Worm (Caenorhabditis elegans): ENCODE results near the gene W09H1.1.

W09H1.1 gene

ce11 chrII:13189363-13189762 lies 8.0 kb upstream of the W09H1.1 start (continued):
- no peak for TF ChIP-seq ztf-11 (tag; optimal IDR thresholded peaks at IDR 0.05)
- TF ChIP-seq mxl-3 (GFP tag; optimal IDR thresholded peaks at IDR 0.05): peak; percentile 90
- TF ChIP-seq unc-130 (GFP tag; optimal IDR thresholded peaks at IDR 0.05): no peak
- no peak for TF ChIP-seq lir-3 (tag; optimal IDR thresholded peaks at IDR 0.05)
- no peak for TF ChIP-seq mxl-2 (GFP tag; conservative IDR thresholded peaks at IDR 0.05)
- TF ChIP-seq sdz-12 (GFP tag; optimal IDR thresholded peaks at IDR 0.05): no peak
- 0 out of 2 replicates have a peak, but pooled peaks have one; percentile 35 for TF ChIP-seq ctbp-1 (GFP tag; IDR thresholded peaks at IDR 0.05)
- no peak for TF ChIP-seq ceh-44 (GFP tag; IDR thresholded peaks at IDR 0.05)
- TF ChIP-seq aly-2 (tag; optimal IDR thresholded peaks at IDR 0.05): no peak
- TF ChIP-seq F26F4.8 (GFP tag; conservative IDR thresholded peaks at IDR 0.05): 0 out of 2 replicates have a peak, but pooled peaks have one; percentile 2
- no peak for TF ChIP-seq tag-97 (GFP tag; IDR thresholded peaks at IDR 0.05)
- TF ChIP-seq gei-8 (GFP tag; optimal IDR thresholded peaks at IDR 0.05): no peak
- TF ChIP-seq nhr-28 (tag; optimal IDR thresholded peaks at IDR 0.05): peak; percentile 42
- TF ChIP-seq ceh-28 (tag; optimal IDR thresholded peaks at IDR 0.05): no peak
- no peak for TF ChIP-seq lin-39 (tag; optimal IDR thresholded peaks at IDR 0.05)
- TF ChIP-seq spr-3 (GFP tag; optimal IDR thresholded peaks at IDR 0.05): no peak
- TF ChIP-seq daf-12 (tag; optimal IDR thresholded peaks at IDR 0.05): no peak
- TF ChIP-seq mes-2 (tag; optimal IDR thresholded peaks at IDR 0.05; ENCODE audit: poor library complexity, severe bottlenecking): peak; percentile 31
- no peak for TF ChIP-seq attf-4 (tag; optimal IDR thresholded peaks at IDR 0.05)
- no peak for TF ChIP-seq nhr-10 (tag; optimal IDR thresholded peaks at IDR 0.05)
- TF ChIP-seq spr-1 (tag; optimal IDR thresholded peaks at IDR 0.05): no peak
- no peak for TF ChIP-seq dmd-9 (GFP tag; IDR thresholded peaks at IDR 0.05)
- TF ChIP-seq vab-7 (GFP tag; IDR thresholded peaks at IDR 0.05): no peak
- TF ChIP-seq fos-1 (tag; optimal IDR thresholded peaks at IDR 0.05): no peak
- peak; percentile 3 for TF ChIP-seq hlh-30 (tag; optimal IDR thresholded peaks at IDR 0.05; ENCODE audit: insufficient read depth)
- TF ChIP-seq aha-1 (tag): peak; percentile 76
- TF ChIP-seq lin-13 (GFP tag; optimal IDR thresholded peaks at IDR 0.05): no peak
- TF ChIP-seq hif-1 (tag; optimal IDR thresholded peaks at IDR 0.05): no peak
- peak; percentile 59 for TF ChIP-seq hlh-11 (tag; optimal IDR thresholded peaks at IDR 0.05)
- TF ChIP-seq nhr-11 (tag; optimal IDR thresholded peaks at IDR 0.05): peak; percentile 26
- no peak for TF ChIP-seq lin-15B (tag; optimal IDR thresholded peaks at IDR 0.05)
- TF ChIP-seq zfp-2 (tag; optimal IDR thresholded peaks at IDR 0.05): no peak
- TF ChIP-seq arid-1 (GFP tag; conservative IDR thresholded peaks at IDR 0.05): no peak
- TF ChIP-seq lin-38 (GFP tag; IDR thresholded peaks at IDR 0.05): no peak
- TF ChIP-seq lin-1 (GFP tag; IDR thresholded peaks at IDR 0.05): no peak
- TF ChIP-seq Y105C5A.15 (GFP tag; IDR thresholded peaks at IDR 0.05): no peak
- no peak for TF ChIP-seq R02D3.7 (tag; optimal IDR thresholded peaks at IDR 0.05)
- TF ChIP-seq ama-1 (optimal IDR thresholded peaks at IDR 0.05): no peak
- TF ChIP-seq zip-11 (GFP tag; IDR thresholded peaks at IDR 0.05): no peak
- TF ChIP-seq T20F7.1 (GFP tag; optimal IDR thresholded peaks at IDR 0.05): no peak
- peak; percentile 6 for TF ChIP-seq nhr-77 (tag; optimal IDR thresholded peaks at IDR 0.05)
- TF ChIP-seq snpc-4 (tag; optimal IDR thresholded peaks at IDR 0.05): no peak
- TF ChIP-seq ceh-62 (tag; optimal IDR thresholded peaks at IDR 0.05): no peak
- TF ChIP-seq daf-19 (GFP tag; conservative IDR thresholded peaks at IDR 0.05): no peak
- no peak for TF ChIP-seq set-16 (GFP tag; IDR thresholded peaks at IDR 0.05)
- no peak for TF ChIP-seq F49E8.2 (tag; optimal IDR thresholded peaks at IDR 0.05; ENCODE audit: borderline replicate concordance)
- TF ChIP-seq zip-2 (tag; optimal IDR thresholded peaks at IDR 0.05): no peak
- no peak for TF ChIP-seq duxl-1 (tag; optimal IDR thresholded peaks at IDR 0.05; ENCODE audit: poor library complexity)
- no peak for TF ChIP-seq zfp-3 (GFP tag; conservative IDR thresholded peaks at IDR 0.05)
- TF ChIP-seq skn-1 (tag; optimal IDR thresholded peaks at IDR 0.05): no peak
- peak; percentile 23 for TF ChIP-seq mep-1 (tag; optimal IDR thresholded peaks at IDR 0.05)
- TF ChIP-seq ces-1 (GFP tag; optimal IDR thresholded peaks at IDR 0.05): no peak
- no peak for TF ChIP-seq ZK546.5 (tag; optimal IDR thresholded peaks at IDR 0.05)
